Fruit fly (Drosophila melanogaster) whole organism, embryonic: Measurements from ENCODE around the gene Shmt.

ENCODE experiments used
- CG11723 ChIP-seq: fragments of 200-800 bp; sonication (Bioruptor generic); optimal IDR thresholded peaks from 2 replicates; lab custom pipeline; 2017; ENCODE audit warnings: missing biosample characterization, mild to moderate bottlenecking, missing genetic modification characterization
- CG7745 ChIP-seq: fragments of 200-800 bp; sonication (Bioruptor generic); optimal IDR thresholded peaks from 2 replicates; lab custom pipeline; 2018; ENCODE audit warnings: missing biosample characterization, mild to moderate bottlenecking, missing genetic modification characterization, moderate library complexity
- Fer3 ChIP-seq: fragments of 200-800 bp; sonication (Bioruptor generic); optimal IDR thresholded peaks from 2 replicates; lab custom pipeline; 2018; ENCODE audit warnings: missing biosample characterization, mild to moderate bottlenecking, missing genetic modification characterization, moderate library complexity
- Mad ChIP-seq: fragments of 200-800 bp; sonication (Bioruptor generic); optimal IDR thresholded peaks from 2 replicates; lab custom pipeline; 2016; ENCODE audit warnings: missing biosample characterization, missing genetic modification characterization
- Tbp ChIP-seq: fragments of >200 bp; optimal IDR thresholded peaks from 2 replicates; lab custom pipeline; 2018; ENCODE audit warnings: missing biosample characterization, missing genetic modification characterization
- en ChIP-seq: fragments of 200-800 bp; sonication (Bioruptor generic); optimal IDR thresholded peaks from 2 replicates; lab custom pipeline; 2016; ENCODE audit warnings: missing biosample characterization, missing genetic modification characterization
- jigr1 ChIP-seq: fragments of 200-800 bp; sonication (Bioruptor generic); IDR thresholded peaks from 3 replicates; pipeline ENCODE4 v1.3.6; 2022; ENCODE audit warnings: missing biosample characterization, missing genetic modification characterization
- psq ChIP-seq: fragments of 200-800 bp; sonication (Bioruptor generic); optimal IDR thresholded peaks from 2 replicates; lab custom pipeline; 2017; ENCODE audit warnings: missing biosample characterization, missing genetic modification characterization

dm6 chrX:5952265-5952664 lies 35.7 kb upstream of the Shmt start, which contains the start of gene CG6048:
- TF ChIP-seq en (GFP tag; lab: Kevin White, UChicago) (no peak), CG11723 (GFP tag; lab: Kevin White, UChicago) (no peak), Tbp (GFP tag; lab: Kevin White, UChicago) (no peak), psq (GFP tag; lab: Kevin White, UChicago) (no peak), Fer3 (tag; lab: Kevin White, UChicago) (no peak), Mad (no peak), CG7745 (no peak), jigr1 (no peak)
